Worm (Caenorhabditis elegans) whole organism, L1 larva: ENCODE measurements around the gene zmp-5.

ENCODE experiments used
- C04F5.9 ChIP-seq: sonication (generic microtip); optimal IDR thresholded peaks from 2 replicates; lab custom pipeline; 2016; ENCODE audit warnings: missing genetic modification characterization, missing compliant biosample characterization
- C16A3.4 ChIP-seq: fragments of 150-350 bp; optimal IDR thresholded peaks from 2 replicates; lab custom pipeline; 2014; ENCODE audit warnings: missing biosample characterization, missing genetic modification characterization
- F16B12.6 ChIP-seq: fragments of 150-350 bp; optimal IDR thresholded peaks from 2 replicates; lab custom pipeline; 2014; ENCODE audit warnings: missing biosample characterization, missing genetic modification characterization
- Y116A8C.19 ChIP-seq: sonication (generic microtip); optimal IDR thresholded peaks from 2 replicates; lab custom pipeline; 2016; ENCODE audit warnings: missing compliant biosample characterization, missing genetic modification characterization, borderline replicate concordance
- aha-1 ChIP-seq: fragments of 150-350 bp; optimal IDR thresholded peaks from 2 replicates; lab custom pipeline; 2014; ENCODE audit warnings: missing biosample characterization, missing genetic modification characterization
- blmp-1 ChIP-seq: fragments of 150-350 bp; optimal IDR thresholded peaks from 2 replicates; lab custom pipeline; 2014; ENCODE audit warnings: missing biosample characterization, missing genetic modification characterization
- ceh-63 ChIP-seq: fragments of 200-800 bp; sonication (Bioruptor generic); optimal IDR thresholded peaks from 2 replicates; lab custom pipeline; 2018; ENCODE audit warnings: mild to moderate bottlenecking, missing genetic modification characterization, missing compliant biosample characterization
- ceh-82 ChIP-seq, 3 experiments: fragments of 150-350 bp in 1 of 3; sonication (generic microtip) in 2 of 3; optimal IDR thresholded peaks; 2 replicates each; lab custom pipeline; 2014 to 2017; ENCODE audit warnings: missing biosample characterization in 3 of 3, missing genetic modification characterization in 3 of 3
- ceh-88 ChIP-seq: fragments of 200-800 bp; sonication (Bioruptor generic); IDR thresholded peaks from 2 replicates; pipeline ENCODE4 v1.3.6; 2022; ENCODE audit warnings: missing genetic modification characterization, missing compliant biosample characterization
- dsc-1 ChIP-seq: sonication (generic microtip); optimal IDR thresholded peaks from 2 replicates; lab custom pipeline; 2016; ENCODE audit warnings: mild to moderate bottlenecking, missing genetic modification characterization, missing compliant biosample characterization
- efl-1 ChIP-seq, 4 experiments: fragments of 150-350 bp; optimal IDR thresholded peaks in 3 of 4; peaks in 1 of 4; 1 replicate in 1 of 4; 2 replicates in 3 of 4; lab custom pipeline; 2014; ENCODE audit warnings: missing biosample characterization in 2 of 4, missing genetic modification characterization in 2 of 4, missing genetic modification reagents in 2 of 4
- egl-13 ChIP-seq: sonication (generic microtip); optimal IDR thresholded peaks from 2 replicates; lab custom pipeline; 2016; ENCODE audit warnings: missing genotype, missing genetic modification reagents, missing genetic modification characterization, missing compliant biosample characterization
- ets-5 ChIP-seq: fragments of 200-800 bp; sonication (Bioruptor generic); IDR thresholded peaks from 2 replicates; pipeline ENCODE4 v1.3.6; 2022; ENCODE audit warnings: missing genetic modification characterization, missing compliant biosample characterization
- fkh-10 ChIP-seq: sonication (generic microtip); optimal IDR thresholded peaks from 2 replicates; lab custom pipeline; 2017; ENCODE audit warnings: missing biosample characterization, missing genetic modification reagents, missing genetic modification characterization
- fkh-8 ChIP-seq: sonication (generic microtip); optimal IDR thresholded peaks from 2 replicates; lab custom pipeline; 2016; ENCODE audit warnings: mild to moderate bottlenecking, missing genetic modification characterization, missing compliant biosample characterization
- grh-1 ChIP-seq: fragments of 200-800 bp; sonication (Bioruptor generic); IDR thresholded peaks from 2 replicates; pipeline ENCODE4 v1.3.6; 2022; ENCODE audit warnings: missing genetic modification reagents, missing genetic modification characterization, missing compliant biosample characterization
- hlh-17 ChIP-seq: fragments of 200-800 bp; sonication (Bioruptor generic); optimal IDR thresholded peaks from 2 replicates; lab custom pipeline; 2018; ENCODE audit warnings: missing genetic modification characterization, mild to moderate bottlenecking, missing compliant biosample characterization, moderate library complexity, borderline replicate concordance
- hlh-4 ChIP-seq: sonication (generic microtip); optimal IDR thresholded peaks from 2 replicates; lab custom pipeline; 2016; ENCODE audit warnings: mild to moderate bottlenecking, missing genetic modification characterization, missing compliant biosample characterization
- isw-1 ChIP-seq: fragments of 200-800 bp; sonication (Bioruptor generic); IDR thresholded peaks from 2 replicates; pipeline ENCODE4 v1.3.6; 2022; ENCODE audit warnings: missing genetic modification characterization, missing compliant biosample characterization
- lin-14 ChIP-seq: fragments of 200-800 bp; sonication (Bioruptor generic); optimal IDR thresholded peaks from 2 replicates; lab custom pipeline; 2018; ENCODE audit warnings: mild to moderate bottlenecking, missing genetic modification characterization, moderate library complexity, missing compliant biosample characterization
- lin-15B ChIP-seq: fragments of 150-350 bp; sonication (generic microtip); optimal IDR thresholded peaks from 3 replicates; lab custom pipeline; 2014; ENCODE audit warnings: missing biosample characterization, missing genetic modification characterization
- lin-35 ChIP-seq, 2 experiments: fragments of 150-350 bp; optimal IDR thresholded peaks; 2 replicates each; lab custom pipeline; 2014; ENCODE audit warnings: missing biosample characterization in 2 of 2, missing genetic modification characterization in 2 of 2, missing genetic modification reagents in 2 of 2
- lin-39 ChIP-seq: fragments of 150-350 bp; optimal IDR thresholded peaks from 2 replicates; lab custom pipeline; 2014; ENCODE audit warnings: missing biosample characterization, missing genetic modification reagents, missing genetic modification characterization
- lir-3 ChIP-seq: sonication (generic microtip); optimal IDR thresholded peaks from 2 replicates; lab custom pipeline; 2016; ENCODE audit warnings: mild to moderate bottlenecking, missing genetic modification characterization, moderate library complexity, missing compliant biosample characterization; ENCODE audit not compliant: poor library complexity
- lsy-2 ChIP-seq, 2 experiments: fragments of 150-350 bp; optimal IDR thresholded peaks; 2 replicates each; lab custom pipeline; 2014; ENCODE audit warnings: missing biosample characterization in 2 of 2, missing genetic modification characterization in 2 of 2
- mep-1 ChIP-seq: fragments of 150-350 bp; optimal IDR thresholded peaks from 2 replicates; lab custom pipeline; 2014; ENCODE audit warnings: missing biosample characterization, missing genetic modification characterization
- nhr-19 ChIP-seq: fragments of 200-800 bp; sonication (Bioruptor generic); conservative IDR thresholded peaks from 2 replicates; pipeline ENCODE4 v1.3.6; 2022; ENCODE audit warnings: missing genetic modification characterization, missing compliant biosample characterization
- nhr-20 ChIP-seq: sonication (generic microtip); optimal IDR thresholded peaks from 2 replicates; lab custom pipeline; 2016; ENCODE audit warnings: mild to moderate bottlenecking, missing genetic modification characterization, missing compliant biosample characterization
- nhr-28 ChIP-seq: fragments of 150-350 bp; optimal IDR thresholded peaks from 2 replicates; lab custom pipeline; 2014; ENCODE audit warnings: missing biosample characterization, missing genetic modification characterization
- nhr-47 ChIP-seq: sonication (generic microtip); optimal IDR thresholded peaks from 2 replicates; lab custom pipeline; 2016; ENCODE audit warnings: mild to moderate bottlenecking, missing genetic modification characterization, moderate library complexity, missing compliant biosample characterization
- nhr-71 ChIP-seq: sonication (generic microtip); optimal IDR thresholded peaks from 2 replicates; lab custom pipeline; 2016; ENCODE audit warnings: mild to moderate bottlenecking, missing genetic modification characterization, moderate library complexity, missing compliant biosample characterization
- nhr-76 ChIP-seq: sonication (generic microtip); optimal IDR thresholded peaks from 2 replicates; lab custom pipeline; 2017; ENCODE audit warnings: missing biosample characterization, missing genetic modification characterization
- nhr-77 ChIP-seq: fragments of 150-350 bp; optimal IDR thresholded peaks from 2 replicates; lab custom pipeline; 2014; ENCODE audit warnings: missing biosample characterization, missing genetic modification characterization
- nhr-85 ChIP-seq: sonication (generic microtip); peaks from one replicate; lab custom pipeline; 2016; ENCODE audit warnings: missing genetic modification characterization, inconsistent platforms, missing compliant biosample characterization
- nhr-90 ChIP-seq: sonication (generic microtip); optimal IDR thresholded peaks from 2 replicates; lab custom pipeline; 2016; ENCODE audit warnings: mild to moderate bottlenecking, missing genetic modification characterization, missing compliant biosample characterization; ENCODE audit not compliant: poor library complexity
- pag-3 ChIP-seq: sonication (generic microtip); optimal IDR thresholded peaks from 2 replicates; lab custom pipeline; 2017; ENCODE audit warnings: missing genetic modification characterization, mild to moderate bottlenecking, missing compliant biosample characterization, antibody characterized with exemption, borderline replicate concordance; ENCODE audit not compliant: insufficient read depth
- pax-3 ChIP-seq: fragments of 200-800 bp; sonication (Bioruptor generic); optimal IDR thresholded peaks from 2 replicates; lab custom pipeline; 2018; ENCODE audit warnings: mild to moderate bottlenecking, missing genetic modification characterization, moderate library complexity, missing compliant biosample characterization
- pqm-1 ChIP-seq: sonication (generic microtip); optimal IDR thresholded peaks from 3 replicates; lab custom pipeline; 2017; ENCODE audit warnings: missing biosample characterization, missing genetic modification characterization
- rnt-1 ChIP-seq: sonication (generic microtip); optimal IDR thresholded peaks from 2 replicates; lab custom pipeline; 2016; ENCODE audit warnings: mild to moderate bottlenecking, missing genetic modification characterization, moderate library complexity, missing compliant biosample characterization
- snu-23 ChIP-seq: sonication (generic microtip); optimal IDR thresholded peaks from 2 replicates; lab custom pipeline; 2016; ENCODE audit warnings: missing genetic modification characterization, missing compliant biosample characterization
- sox-4 ChIP-seq: sonication (generic microtip); optimal IDR thresholded peaks from 2 replicates; lab custom pipeline; 2016; ENCODE audit warnings: missing genetic modification characterization, missing compliant biosample characterization
- swsn-7 ChIP-seq: sonication (generic microtip); optimal IDR thresholded peaks from 2 replicates; lab custom pipeline; 2016; ENCODE audit warnings: missing genetic modification characterization, missing compliant biosample characterization
- unc-98 ChIP-seq: fragments of 200-800 bp; sonication (Bioruptor generic); IDR thresholded peaks from 2 replicates; pipeline ENCODE4 v1.3.6; 2022; ENCODE audit warnings: missing genetic modification characterization, missing compliant biosample characterization
- vab-15 ChIP-seq: sonication (generic microtip); optimal IDR thresholded peaks from 2 replicates; lab custom pipeline; 2017; ENCODE audit warnings: missing genotype, mild to moderate bottlenecking, missing genetic modification characterization, missing compliant biosample characterization
- xbp-1 ChIP-seq: sonication (generic microtip); optimal IDR thresholded peaks from 2 replicates; lab custom pipeline; 2016; ENCODE audit warnings: missing genetic modification characterization, missing compliant biosample characterization
- zag-1 ChIP-seq: fragments of 150-350 bp; optimal IDR thresholded peaks from 2 replicates; lab custom pipeline; 2014; ENCODE audit warnings: missing biosample characterization, missing genetic modification characterization
- ztf-4 ChIP-seq: fragments of 150-350 bp; optimal IDR thresholded peaks from 2 replicates; lab custom pipeline; 2014; ENCODE audit warnings: missing biosample characterization, missing genetic modification characterization

The zmp-5 gene

DNA sequence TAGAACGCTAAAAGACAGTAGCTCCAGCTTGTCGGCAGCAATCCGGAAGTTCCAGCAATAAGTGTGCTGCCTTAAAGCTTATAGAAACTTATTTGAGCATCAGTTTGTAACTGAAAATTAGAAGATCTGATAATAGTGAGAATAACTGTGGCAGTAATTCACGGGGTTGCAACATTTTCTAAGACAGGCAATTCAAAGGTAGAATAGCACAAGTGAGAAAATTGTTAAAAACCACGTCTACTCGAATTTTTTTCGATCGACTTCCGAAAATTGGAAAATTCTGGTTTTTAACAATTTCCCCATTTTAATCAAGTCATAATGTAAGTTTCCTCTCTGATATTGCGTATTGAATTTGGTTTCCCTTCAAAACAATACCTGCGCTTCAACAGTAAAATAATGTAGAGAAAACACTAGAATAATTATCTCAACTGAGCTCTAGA, 46.3 kb downstream of the zmp-5 start:
- TF ChIP-seq lin-39 (tag; lab: Kevin White, UChicago), result no peak
- no peak for TF ChIP-seq lin-14 (GFP tag; lab: Kevin White, UChicago)
- no peak for TF ChIP-seq C04F5.9 (tag; lab: Kevin White, UChicago)
- peak; percentile 6 for TF ChIP-seq nhr-71 (tag; lab: Kevin White, UChicago)
- TF ChIP-seq ceh-63 (GFP tag; lab: Kevin White, UChicago), result no peak
- peak; percentile 21 for TF ChIP-seq nhr-47 (tag; lab: Kevin White, UChicago)
- no peak for TF ChIP-seq nhr-28
- no peak for TF ChIP-seq ceh-82 (tag; optimal IDR thresholded peaks at IDR 0.05; lab: Kevin White, UChicago)
- no peak for TF ChIP-seq nhr-90 (tag; lab: Kevin White, UChicago)
- no peak for TF ChIP-seq nhr-76 (tag; lab: Kevin White, UChicago)
- no peak for TF ChIP-seq hlh-4 (tag; lab: Kevin White, UChicago)
- peak; percentile 5 for TF ChIP-seq swsn-7 (tag; lab: Kevin White, UChicago)

DNA sequence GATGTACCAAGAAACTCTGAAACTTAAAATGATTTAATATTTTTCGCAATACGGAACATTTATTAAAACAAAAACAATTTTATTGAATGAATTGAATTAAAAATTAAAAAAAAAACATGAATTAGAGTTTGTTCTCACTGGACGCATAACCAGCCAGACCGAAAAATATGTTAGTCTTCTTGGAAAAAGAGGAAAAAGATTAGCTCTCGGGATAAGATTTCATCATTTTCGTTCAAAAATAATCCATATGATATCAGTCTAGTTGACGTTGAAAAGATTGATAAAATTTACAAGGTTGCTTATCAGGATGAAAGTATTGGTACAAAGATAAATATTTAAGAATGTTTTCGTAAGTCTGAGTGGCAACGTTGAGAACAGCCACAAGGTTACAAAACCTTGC, 53.5 kb downstream of the zmp-5 start, which contains the start of gene nhr-26:
nhr-26 (minus strand) TSS at position 10 of the 400 bp plus-strand sequence.
- TF ChIP-seq Y116A8C.19 (tag; lab: Kevin White, UChicago) (no peak), pqm-1 (tag; lab: Kevin White, UChicago) (no peak), fkh-10 (GFP tag; lab: Kevin White, UChicago) (no peak), nhr-85 (tag; lab: Kevin White, UChicago) (no peak), fkh-8 (tag; lab: Kevin White, UChicago) (peak; percentile 58), lir-3 (tag; lab: Kevin White, UChicago) (no peak), nhr-77 (tag; lab: Kevin White, UChicago) (no peak), pag-3 (tag; lab: Kevin White, UChicago) (no peak), unc-98 (GFP tag; lab: Robert Waterston, UW) (no peak), xbp-1 (tag; lab: Kevin White, UChicago) (no peak), grh-1 (no peak), rnt-1 (tag; lab: Kevin White, UChicago) (no peak), nhr-19 (no peak), aha-1 (tag; lab: Kevin White, UChicago) (no peak), lin-35 (GFP tag; optimal IDR thresholded peaks at IDR 0.05; lab: Kevin White, UChicago) (no peak), ceh-88 (GFP tag; lab: Robert Waterston, UW) (no peak), lsy-2 (tag; optimal IDR thresholded peaks at IDR 0.05; lab: Kevin White, UChicago) (no peak), nhr-20 (no peak), nhr-47 (tag; lab: Kevin White, UChicago) (peak; percentile 32), efl-1 (optimal IDR thresholded peaks at IDR 0.05; lab: Kevin White, UChicago) (no peak), efl-1 (GFP tag; optimal IDR thresholded peaks at IDR 0.05 in 1 of 2; lab: Kevin White, UChicago) (no peak), mep-1 (tag; lab: Kevin White, UChicago) (no peak), vab-15 (tag; lab: Kevin White, UChicago) (no peak), F16B12.6 (no peak), zag-1 (tag; lab: Kevin White, UChicago) (no peak), hlh-17 (GFP tag; lab: Kevin White, UChicago) (no peak), ztf-4 (tag; lab: Kevin White, UChicago) (no peak), egl-13 (peak; percentile 33), ets-5 (GFP tag; lab: Robert Waterston, UW) (no peak), snu-23 (GFP tag; lab: Kevin White, UChicago) (no peak), pax-3 (peak; percentile 30), C16A3.4 (tag; lab: Kevin White, UChicago) (no peak), isw-1 (GFP tag; lab: Robert Waterston, UW) (no peak), lin-15B (tag; lab: Kevin White, UChicago) (no peak), sox-4 (tag; lab: Kevin White, UChicago) (no peak), blmp-1 (tag; lab: Kevin White, UChicago) (no peak), nhr-71 (tag; lab: Kevin White, UChicago) (peak; percentile 43), dsc-1 (tag; lab: Kevin White, UChicago) (peak; percentile 92)
